Worm (Caenorhabditis elegans): ENCODE results near the gene sru-21.
"Not testable (repeated sequence)": the region's sequence is repeated elsewhere in the genome, so short reads cannot be mapped to it uniquely, and the experiment has no call there.

Gene sru-21

DNA sequence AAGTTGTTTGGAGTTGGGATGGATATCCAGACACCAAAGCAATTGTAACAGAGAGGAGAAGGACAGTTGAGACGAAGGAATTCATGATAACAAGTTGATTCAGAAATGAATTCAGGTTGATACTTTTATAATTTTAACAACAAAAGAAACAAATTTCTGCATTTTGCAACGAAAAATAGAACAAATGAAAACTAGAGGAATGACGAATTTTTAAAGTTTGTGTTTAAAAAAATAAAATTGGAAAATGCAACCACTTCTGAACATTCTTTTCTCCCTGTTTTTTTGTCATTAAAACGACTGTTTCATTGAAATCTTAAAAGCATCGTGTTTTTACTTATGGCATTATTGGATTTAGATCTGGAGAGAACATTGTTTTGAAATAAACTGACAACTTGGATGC is 36.0 kb downstream of the sru-21 start, which contains the start of gene Y45F10C.2:
Y45F10C.2 (minus strand) TSS at position 101 of the 400 bp plus-strand sequence.
- TF ChIP-seq nhr-2, mls-2, mab-5 (tag; optimal IDR thresholded peaks at IDR 0.05): not testable (repeated sequence)

DNA sequence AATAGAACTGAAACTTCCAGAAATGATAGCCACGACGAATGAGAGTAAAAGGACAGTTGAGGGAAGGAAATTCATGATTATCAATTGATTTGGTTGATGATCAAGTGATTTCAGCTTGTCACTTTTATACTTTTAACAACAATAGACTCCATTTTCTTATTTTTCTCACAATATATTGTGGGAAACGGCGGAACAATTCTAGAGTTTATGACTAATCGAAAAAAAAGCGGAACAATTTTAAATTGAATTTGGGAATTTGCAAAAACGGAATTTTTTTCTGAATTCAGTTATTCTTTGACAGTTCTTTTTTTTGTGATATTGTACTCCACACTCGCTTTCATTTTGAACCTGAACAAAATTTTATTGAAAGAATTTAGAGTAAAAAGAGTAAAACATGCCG is 37.5 kb downstream of the sru-21 start, which contains the start of gene Y45F10C.4:
Y45F10C.4 (minus strand) TSS at position 101 of the 400 bp plus-strand sequence.
- TF ChIP-seq mls-2 (tag; optimal IDR thresholded peaks at IDR 0.05): no peak
- TF ChIP-seq unc-120 (tag; optimal IDR thresholded peaks at IDR 0.05; ENCODE audit: poor library complexity, severe bottlenecking): no peak
- TF ChIP-seq drap-1 (GFP tag; optimal IDR thresholded peaks at IDR 0.05): no peak
- no peak for TF ChIP-seq nhr-237 (tag; optimal IDR thresholded peaks at IDR 0.05)
- no peak for TF ChIP-seq hlh-1 (tag; optimal IDR thresholded peaks at IDR 0.05)
- TF ChIP-seq elt-1 (tag; optimal IDR thresholded peaks at IDR 0.05; ENCODE audit: borderline replicate concordance, insufficient read depth): no peak
- no peak for TF ChIP-seq ceh-43 (GFP tag; optimal IDR thresholded peaks at IDR 0.05)
- no peak for TF ChIP-seq lin-32 (GFP tag; optimal IDR thresholded peaks at IDR 0.05)
- no peak for TF ChIP-seq blmp-1 (tag; optimal IDR thresholded peaks at IDR 0.05)
- no peak for TF ChIP-seq nhr-12 (tag; optimal IDR thresholded peaks at IDR 0.05)
- TF ChIP-seq tbx-8 (GFP tag; optimal IDR thresholded peaks at IDR 0.05): no peak

ce11 chrIV:13665073-13665472 is 38.5 kb downstream of the sru-21 start:
- TF ChIP-seq lsy-2 (tag; optimal IDR thresholded peaks at IDR 0.05): no peak
- TF ChIP-seq elt-3 (tag; optimal IDR thresholded peaks at IDR 0.05): no peak
- TF ChIP-seq zip-8 (tag; optimal IDR thresholded peaks at IDR 0.05): no peak
- no peak for TF ChIP-seq sptf-1 (tag; optimal IDR thresholded peaks at IDR 0.05)
- TF ChIP-seq mab-5 (tag; optimal IDR thresholded peaks at IDR 0.05): no peak
- no peak for TF ChIP-seq sem-2 (GFP tag; optimal IDR thresholded peaks at IDR 0.05)

ce11 chrIV:13666849-13667430 is 40.4 kb downstream of the sru-21 start, which contains the start of gene fbxa-215:
TSS of gene fbxa-215 (minus strand) at chrIV:13666909.
- no peak for TF ChIP-seq ces-1 (GFP tag; optimal IDR thresholded peaks at IDR 0.05)
- no peak for TF ChIP-seq ceh-43 (GFP tag; optimal IDR thresholded peaks at IDR 0.05)
- no peak for TF ChIP-seq ceh-83 (GFP tag; optimal IDR thresholded peaks at IDR 0.05)
- TF ChIP-seq snpc-4 (tag; optimal IDR thresholded peaks at IDR 0.05): no peak
- no peak for TF ChIP-seq lsy-2 (tag; optimal IDR thresholded peaks at IDR 0.05)
- TF ChIP-seq cnd-1 (tag; optimal IDR thresholded peaks at IDR 0.05): no peak
- no peak for TF ChIP-seq ceh-39 (tag; optimal IDR thresholded peaks at IDR 0.05)
- TF ChIP-seq nhr-2 (tag; optimal IDR thresholded peaks at IDR 0.05): no peak
- no peak for TF ChIP-seq nhr-76 (tag; optimal IDR thresholded peaks at IDR 0.05)
- TF ChIP-seq sem-2 (GFP tag; optimal IDR thresholded peaks at IDR 0.05): no peak
- TF ChIP-seq elt-3 (tag; optimal IDR thresholded peaks at IDR 0.05): no peak
- TF ChIP-seq unc-62 (GFP tag; optimal IDR thresholded peaks at IDR 0.05): no peak
- no peak for TF ChIP-seq blmp-1 (tag; optimal IDR thresholded peaks at IDR 0.05)
- TF ChIP-seq mab-5 (tag; optimal IDR thresholded peaks at IDR 0.05): no peak
- no peak for TF ChIP-seq mep-1 (tag; optimal IDR thresholded peaks at IDR 0.05)
- no peak for TF ChIP-seq nhr-237 (tag; optimal IDR thresholded peaks at IDR 0.05)
- no peak for TF ChIP-seq flh-1 (GFP tag; optimal IDR thresholded peaks at IDR 0.05)
- no peak for TF ChIP-seq pha-4 (tag; optimal IDR thresholded peaks at IDR 0.05)

DNA sequence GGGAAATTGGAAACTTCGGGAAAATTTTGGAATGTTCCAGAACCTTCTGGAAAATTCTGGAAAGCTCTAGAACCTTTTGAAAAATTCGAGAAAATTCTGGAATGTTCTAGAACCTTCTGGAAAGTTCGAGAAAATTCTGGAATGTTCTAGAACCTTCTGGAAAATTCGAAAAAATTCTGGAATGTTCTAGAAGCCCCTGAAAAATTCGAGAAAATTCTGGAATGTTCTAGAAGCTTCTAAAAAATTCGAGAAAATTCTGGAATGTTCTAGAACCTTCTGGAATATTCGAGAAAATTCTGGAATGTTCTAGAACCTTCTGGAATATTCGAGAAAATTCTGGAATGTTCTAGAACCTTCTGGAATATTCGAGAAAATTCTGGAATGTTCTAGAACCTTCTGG is 41.4 kb downstream of the sru-21 start:
- TF ChIP-seq ceh-83 (GFP tag; optimal IDR thresholded peaks at IDR 0.05): peak; percentile 61

DNA sequence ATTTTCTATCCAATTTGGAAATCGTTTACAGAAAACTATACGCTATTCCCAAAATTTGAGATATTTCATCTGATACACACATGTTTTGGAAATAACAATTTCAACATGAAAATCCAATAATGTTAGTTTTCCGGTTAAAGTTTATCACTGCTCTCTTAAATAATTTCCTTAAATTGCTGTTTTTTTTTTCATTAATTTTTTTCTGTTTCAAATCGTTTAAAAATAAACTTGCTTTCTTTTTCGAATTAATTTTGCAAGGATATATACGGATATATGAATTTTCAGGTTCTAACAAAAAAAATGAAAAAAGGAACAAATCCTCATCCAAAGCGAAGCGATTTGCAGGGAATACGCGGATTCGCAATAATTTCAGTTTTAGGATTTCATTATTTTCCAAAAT is 46.9 kb downstream of the sru-21 start, which contains the start of gene oac-48:
oac-48 (plus strand) TSS at position 301 of the 400 bp plus-strand sequence.
- TF ChIP-seq ceh-39 (tag; optimal IDR thresholded peaks at IDR 0.05): no peak

DNA sequence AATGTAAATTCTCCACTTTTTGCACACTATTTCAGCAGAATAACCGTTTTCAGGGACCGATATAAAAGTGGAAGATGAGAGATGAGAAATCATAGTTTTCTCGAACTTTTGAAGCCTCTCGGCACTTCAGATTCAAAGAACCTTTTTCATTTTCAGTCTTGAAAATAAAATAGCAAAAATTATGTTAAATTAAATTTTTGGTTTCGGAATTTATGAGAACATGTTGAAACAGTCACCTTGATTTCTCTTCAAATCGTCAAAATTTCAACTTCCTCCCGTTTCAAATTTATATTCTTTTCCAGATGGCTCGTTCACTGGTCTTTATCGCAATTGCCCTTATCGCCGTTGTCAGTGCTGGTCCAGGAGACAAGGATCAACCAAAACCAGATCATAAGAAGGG is 52.1 kb downstream of the sru-21 start, which contains the start of gene srlf-26:
srlf-26 (plus strand) TSS at position 301 of the 400 bp plus-strand sequence.
- TF ChIP-seq unc-120 (tag; optimal IDR thresholded peaks at IDR 0.05; ENCODE audit: poor library complexity, severe bottlenecking): no peak
- no peak for TF ChIP-seq nhr-2 (tag; optimal IDR thresholded peaks at IDR 0.05)
- TF ChIP-seq pha-4 (tag; optimal IDR thresholded peaks at IDR 0.05): no peak
- TF ChIP-seq flh-1 (GFP tag; optimal IDR thresholded peaks at IDR 0.05): no peak
- TF ChIP-seq lsy-2 (tag; optimal IDR thresholded peaks at IDR 0.05): no peak
- TF ChIP-seq snpc-4 (tag; optimal IDR thresholded peaks at IDR 0.05): no peak
- TF ChIP-seq lin-13 (tag; optimal IDR thresholded peaks at IDR 0.05): no peak
- no peak for TF ChIP-seq M03D4.4 (tag; optimal IDR thresholded peaks at IDR 0.05)
- no peak for TF ChIP-seq nhr-12 (tag; optimal IDR thresholded peaks at IDR 0.05)
- TF ChIP-seq ceh-39 (tag; optimal IDR thresholded peaks at IDR 0.05): no peak
- TF ChIP-seq ham-2 (GFP tag; optimal IDR thresholded peaks at IDR 0.05): no peak
- no peak for TF ChIP-seq nhr-28 (tag; optimal IDR thresholded peaks at IDR 0.05)
- TF ChIP-seq sem-2 (GFP tag; optimal IDR thresholded peaks at IDR 0.05): no peak
- TF ChIP-seq mab-5 (tag; optimal IDR thresholded peaks at IDR 0.05): no peak
